Fruit fly (Drosophila melanogaster) whole organism, prepupa: Measurements from ENCODE around the gene Snx21.

Experiments used
- CG11902 ChIP-seq: fragments of 200-800 bp; sonication (Bioruptor generic); optimal IDR thresholded peaks from 3 replicates; lab custom pipeline; 2016; ENCODE audit warnings: missing biosample characterization, missing genetic modification characterization
- CG15336 ChIP-seq: fragments of 200-800 bp; sonication (Bioruptor generic); IDR thresholded peaks from 2 replicates; pipeline ENCODE4 v1.3.6; 2022; ENCODE audit warnings: missing biosample characterization, missing genetic modification characterization
- CG31627 ChIP-seq: fragments of 200-800 bp; sonication (Bioruptor generic); optimal IDR thresholded peaks from 3 replicates; lab custom pipeline; 2016; ENCODE audit warnings: missing biosample characterization, missing genetic modification characterization
- CG4318 ChIP-seq: fragments of 200-800 bp; sonication (Bioruptor generic); optimal IDR thresholded peaks from 3 replicates; lab custom pipeline; 2017; ENCODE audit warnings: missing biosample characterization, mild to moderate bottlenecking, missing genetic modification characterization
- CG6163 ChIP-seq: fragments of 200-800 bp; sonication (Bioruptor generic); IDR thresholded peaks from 3 replicates; pipeline ENCODE4 v1.3.6; 2022; ENCODE audit warnings: missing biosample characterization, missing genetic modification characterization
- CG6808 ChIP-seq: fragments of 200-800 bp; sonication (Bioruptor generic); optimal IDR thresholded peaks from 3 replicates; lab custom pipeline; 2017; ENCODE audit warnings: missing biosample characterization, missing genetic modification characterization, mild to moderate bottlenecking, moderate library complexity, missing genetic modification reagents
- Eip75B ChIP-seq: fragments of 200-800 bp; sonication (Bioruptor generic); optimal IDR thresholded peaks from 3 replicates; lab custom pipeline; 2016; ENCODE audit warnings: missing biosample characterization, missing genetic modification characterization
- Eip78C ChIP-seq: fragments of 200-800 bp; sonication (Bioruptor generic); peaks from one replicate; lab custom pipeline; 2016; ENCODE audit warnings: missing biosample characterization, missing genetic modification characterization
- Ets21C ChIP-seq: fragments of 200-800 bp; sonication (Bioruptor generic); optimal IDR thresholded peaks from 3 replicates; lab custom pipeline; 2016; ENCODE audit warnings: missing biosample characterization, missing genetic modification characterization
- Gug ChIP-seq: fragments of 200-800 bp; sonication (Bioruptor generic); IDR thresholded peaks from 2 replicates; pipeline ENCODE4 v1.3.6; 2022; ENCODE audit warnings: missing biosample characterization, missing genetic modification characterization
- Hr4 ChIP-seq: fragments of 200-800 bp; sonication (Bioruptor generic); optimal IDR thresholded peaks from 3 replicates; lab custom pipeline; 2016; ENCODE audit warnings: missing biosample characterization, missing genetic modification characterization
- Lpt ChIP-seq: fragments of 200-800 bp; sonication (Bioruptor generic); optimal IDR thresholded peaks from 3 replicates; lab custom pipeline; 2016; ENCODE audit warnings: missing biosample characterization, missing genetic modification characterization
- OdsH ChIP-seq: fragments of 200-800 bp; sonication (Bioruptor generic); optimal IDR thresholded peaks from 3 replicates; lab custom pipeline; 2016; ENCODE audit warnings: missing biosample characterization, missing genetic modification characterization
- Sox14 ChIP-seq: fragments of 200-800 bp; sonication (Bioruptor generic); optimal IDR thresholded peaks from 3 replicates; lab custom pipeline; 2016; ENCODE audit warnings: missing biosample characterization, missing genetic modification characterization
- dsx ChIP-seq: fragments of 200-800 bp; optimal IDR thresholded peaks from 3 replicates; lab custom pipeline; 2019; ENCODE audit warnings: missing biosample characterization, mild to moderate bottlenecking, missing genetic modification characterization, moderate library complexity; ENCODE audit not compliant: poor library complexity, severe bottlenecking
- eg ChIP-seq: fragments of 200-800 bp; sonication (Bioruptor generic); IDR thresholded peaks from 3 replicates; pipeline ENCODE4 v1.3.6; 2022; ENCODE audit warnings: missing biosample characterization, missing genetic modification characterization
- fd59A ChIP-seq: fragments of 200-800 bp; sonication (Bioruptor generic); optimal IDR thresholded peaks from 2 replicates; lab custom pipeline; 2017; ENCODE audit warnings: missing biosample characterization, mild to moderate bottlenecking, missing genetic modification characterization, missing genetic modification reagents
- lz ChIP-seq: fragments of 200-800 bp; sonication (Bioruptor generic); optimal IDR thresholded peaks from 3 replicates; lab custom pipeline; 2016; ENCODE audit warnings: missing biosample characterization, missing genetic modification characterization
- net ChIP-seq: fragments of 200-800 bp; sonication (Bioruptor generic); optimal IDR thresholded peaks from 3 replicates; lab custom pipeline; 2016; ENCODE audit warnings: missing biosample characterization, missing genetic modification characterization
- pdm3 ChIP-seq: fragments of 200-800 bp; sonication (Bioruptor generic); optimal IDR thresholded peaks from 3 replicates; lab custom pipeline; 2016; ENCODE audit warnings: missing biosample characterization, missing genetic modification characterization
- svp ChIP-seq: fragments of 200-800 bp; sonication (Bioruptor generic); peaks from one replicate; lab custom pipeline; 2016; ENCODE audit warnings: missing biosample characterization, missing genetic modification characterization

Gene Snx21

DNA sequence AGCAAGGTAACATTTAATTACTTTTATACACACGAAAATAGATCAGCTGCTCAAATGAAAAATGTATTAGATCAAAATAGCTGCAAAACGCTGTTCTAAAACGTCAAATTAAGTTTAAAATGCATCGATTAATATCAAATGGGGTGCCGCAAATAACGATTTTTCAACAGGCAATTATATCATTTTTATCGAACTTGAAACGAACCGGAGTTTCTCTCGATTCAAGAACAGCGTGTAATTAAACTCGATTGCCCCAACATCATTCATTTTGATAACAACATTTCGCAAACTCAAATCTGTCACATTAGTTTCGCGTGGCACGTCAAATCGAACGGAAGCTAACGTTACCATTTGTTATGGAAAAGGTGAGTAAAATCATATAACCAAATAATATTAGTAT is 40.1 kb downstream of the Snx21 start, which contains the start of gene CG31689:
TSS of gene CG31689 (plus strand) at position 301 of the 400 bp plus-strand sequence.
- TF ChIP-seq Eip75B (GFP tag; lab: Kevin White, UChicago) (no peak), CG6808 (GFP tag; lab: Kevin White, UChicago) (no peak)
- TF ChIP-seq, all 60 proteins: peak for 0

DNA sequence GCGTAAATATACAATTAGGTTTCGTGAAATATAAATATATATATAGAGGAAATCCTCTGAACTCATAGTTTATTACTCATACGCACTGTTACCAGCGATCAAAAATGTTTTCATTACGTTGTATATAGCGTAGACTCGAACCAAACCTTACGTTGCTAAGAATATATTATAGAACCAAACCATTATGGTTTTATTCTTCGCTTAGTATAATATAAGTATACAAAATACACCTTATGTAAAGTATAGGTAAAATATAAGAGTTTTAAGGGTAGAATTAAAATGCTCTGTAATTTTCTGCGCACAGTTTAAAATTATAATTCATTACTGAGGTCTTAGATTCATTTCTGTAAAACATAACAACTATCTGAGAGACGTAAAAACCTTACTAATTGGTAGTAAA is 41.0 kb downstream of the Snx21 start:
- no peak for TF ChIP-seq Eip75B (GFP tag; lab: Kevin White, UChicago)
- peak; percentile 13 for TF ChIP-seq dsx (GFP tag; lab: Kevin White, UChicago)

DNA sequence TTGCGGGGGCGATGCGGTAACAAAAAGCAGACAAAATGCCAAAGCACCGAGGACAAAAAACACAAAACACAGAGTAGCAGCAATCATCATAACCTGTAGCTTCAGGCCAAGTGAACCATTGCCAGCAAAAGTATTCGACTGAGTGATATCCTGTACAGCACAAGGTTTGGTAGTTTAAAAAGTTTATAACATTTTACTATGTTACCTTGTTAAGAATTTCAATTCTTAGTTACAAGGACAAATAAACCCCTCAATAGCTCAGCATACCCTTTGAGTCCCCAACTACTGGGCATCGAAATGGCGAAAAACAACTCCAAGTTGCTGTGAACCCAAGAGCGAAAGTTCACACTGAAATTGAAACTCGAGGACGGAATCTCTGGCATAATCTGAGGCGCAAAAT is 42.4 kb downstream of the Snx21 start:
- no peak for TF ChIP-seq Lpt
- no peak for TF ChIP-seq svp (GFP tag; lab: Kevin White, UChicago)
- TF ChIP-seq CG11902 (GFP tag; lab: Kevin White, UChicago), result no peak

DNA sequence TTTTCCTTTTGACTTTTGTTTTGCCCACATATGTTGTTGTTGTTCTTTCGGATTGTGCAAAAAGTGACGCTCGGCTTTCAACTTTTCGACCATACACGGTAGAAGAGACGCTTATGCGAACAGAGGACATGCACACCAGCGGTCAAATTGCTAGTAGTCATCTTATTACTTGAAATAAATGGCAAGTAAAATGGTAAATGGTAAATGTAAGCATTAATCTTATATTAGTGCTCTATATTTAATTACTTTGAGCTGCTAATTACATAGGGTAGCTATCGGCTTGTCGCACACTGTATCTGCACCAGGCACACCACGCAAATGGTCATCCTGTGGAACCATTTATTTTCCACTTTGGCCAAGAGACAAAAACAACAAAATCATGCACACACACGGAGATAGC is 44.1 kb downstream of the Snx21 start:
- peak; percentile 40 for TF ChIP-seq Eip78C (GFP tag; lab: Kevin White, UChicago)
- 0 out of 3 replicates have a peak, but pooled peaks have one; percentile 22 for TF ChIP-seq CG6163 (GFP tag; lab: Robert Waterston, UW)
- TF ChIP-seq svp (GFP tag; lab: Kevin White, UChicago), result peak; percentile 65
- TF ChIP-seq Sox14 (GFP tag; lab: Kevin White, UChicago), result no peak
- TF ChIP-seq eg, result 0 out of 3 replicates have a peak, but pooled peaks have one; percentile 21
- no peak for TF ChIP-seq CG4318 (GFP tag; lab: Kevin White, UChicago)
- TF ChIP-seq fd59A (GFP tag; lab: Kevin White, UChicago), result peak; percentile 4
- peak; percentile 3 for TF ChIP-seq Hr4 (GFP tag; lab: Kevin White, UChicago)
- TF ChIP-seq, all 60 proteins: peak for 6

DNA sequence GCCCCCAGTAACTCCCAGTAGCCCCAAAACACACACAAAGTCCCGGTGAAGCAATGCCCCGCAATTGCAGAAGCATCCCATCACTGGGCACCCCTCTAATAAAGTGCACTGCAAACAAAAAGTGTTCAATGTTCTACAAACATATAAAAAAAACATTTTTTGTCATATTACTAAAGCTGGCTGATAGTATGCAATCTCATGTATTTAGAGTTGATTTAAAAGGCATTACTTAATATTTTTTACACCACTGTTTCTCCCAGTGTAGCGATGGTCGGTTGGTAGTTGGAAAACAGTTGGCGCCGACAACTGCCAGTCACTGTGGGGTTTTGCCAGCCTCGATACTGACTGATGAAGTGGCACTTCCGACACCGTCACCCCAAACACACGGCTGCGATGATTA is 45.1 kb downstream of the Snx21 start:
- TF ChIP-seq pdm3 (GFP tag; lab: Kevin White, UChicago), result peak; percentile 2
- TF ChIP-seq Gug (GFP tag; lab: Robert Waterston, UW), result no peak
- TF ChIP-seq CG15336, result peak; percentile 32; the same call in 1 of the 2 replicates
- TF ChIP-seq net (GFP tag; lab: Kevin White, UChicago), result peak; percentile 1
- peak; percentile 41 for TF ChIP-seq Eip78C (GFP tag; lab: Kevin White, UChicago)
- no peak for TF ChIP-seq CG31627
- peak; percentile 14 for TF ChIP-seq OdsH (GFP tag; lab: Kevin White, UChicago)
- TF ChIP-seq lz (GFP tag; lab: Kevin White, UChicago), result peak; percentile 2
- TF ChIP-seq Ets21C (GFP tag; lab: Kevin White, UChicago), result peak; percentile 4
- peak; percentile 48 for TF ChIP-seq svp (GFP tag; lab: Kevin White, UChicago)
- 0 out of 3 replicates have a peak, but pooled peaks have one; percentile 18 for TF ChIP-seq CG6163 (GFP tag; lab: Robert Waterston, UW)
